Fruit fly (Drosophila melanogaster): ENCODE results near the gene beg.

DNA sequence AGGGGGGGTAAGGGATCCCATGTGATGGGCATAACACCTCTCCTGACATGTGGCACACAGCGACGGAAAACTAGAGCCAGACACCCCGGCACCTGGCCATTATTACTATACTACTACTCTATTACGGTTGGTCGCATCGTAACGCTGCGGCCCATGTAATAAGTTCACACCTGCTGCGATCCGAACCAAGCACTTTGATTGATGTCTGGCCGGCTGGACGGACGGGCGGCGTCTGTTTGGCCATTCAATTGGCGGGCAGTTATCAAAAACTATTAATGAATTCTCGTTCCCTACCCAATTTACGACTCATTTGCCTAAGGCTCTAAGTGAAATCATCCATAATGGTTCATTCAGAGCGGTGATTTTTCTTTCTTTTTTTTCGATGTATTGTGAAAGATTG, 28.0 kb upstream of the beg start:
- TF ChIP-seq h (optimal IDR thresholded peaks at IDR 0.05) = no peak
- no peak for TF ChIP-seq ttk (optimal IDR thresholded peaks at IDR 0.05)
- no peak for TF ChIP-seq psq (optimal IDR thresholded peaks at IDR 0.05)
- TF ChIP-seq Myc (optimal IDR thresholded peaks at IDR 0.05) = no peak
- no peak for TF ChIP-seq Sin3A (optimal IDR thresholded peaks at IDR 0.05)

Measured in Kc167 (cell line).